Worm (Caenorhabditis elegans) whole organism, L1 larva: ENCODE results near the gene ZK354.8.
A peak's percentile ranks its signal among the peaks of the same experiment; 100 is the strongest.

Experiments
- C34B4.2 ChIP-seq: sonication (generic microtip); optimal IDR thresholded peaks from 2 replicates; lab custom pipeline; 2017; ENCODE audit warnings: mild to moderate bottlenecking, missing genetic modification characterization, missing compliant biosample characterization
- dpl-1 ChIP-seq, 3 experiments: fragments of 150-350 bp in 2 of 3; sonication (generic microtip) in 1 of 3; optimal IDR thresholded peaks; 2 replicates each; lab custom pipeline; 2014 to 2017; ENCODE audit warnings: missing biosample characterization in 3 of 3, missing genetic modification characterization in 3 of 3, missing genetic modification reagents in 3 of 3
- egl-13 ChIP-seq: sonication (generic microtip); optimal IDR thresholded peaks from 2 replicates; lab custom pipeline; 2016; ENCODE audit warnings: missing genotype, missing genetic modification reagents, missing genetic modification characterization, missing compliant biosample characterization
- lin-35 ChIP-seq, 2 experiments: fragments of 150-350 bp; optimal IDR thresholded peaks; 2 replicates each; lab custom pipeline; 2014; ENCODE audit warnings: missing biosample characterization in 2 of 2, missing genetic modification characterization in 2 of 2, missing genetic modification reagents in 2 of 2

ce11 chrIV:5344168-5344567 lies 38.2 kb upstream of the ZK354.8 start:
- TF ChIP-seq dpl-1 (GFP tag; optimal IDR thresholded peaks at IDR 0.05; lab: Kevin White, UChicago) (no peak), egl-13 (tag; lab: Kevin White, UChicago) (no peak), C34B4.2 (no peak), lin-35 (GFP tag; optimal IDR thresholded peaks at IDR 0.05; lab: Kevin White, UChicago) (peak in 1 of 2 experiments; percentile 65)
